Fruit fly (Drosophila melanogaster): ENCODE measurements around the gene CG9853.

- TF ChIP-seq fd85E (GFP tag; optimal IDR thresholded peaks at IDR 0.05) (no peak), fd59A (GFP tag; optimal IDR thresholded peaks at IDR 0.05) (peak; percentile 7), CG6276 (GFP tag; optimal IDR thresholded peaks at IDR 0.05) (no peak)
Observed at dm6 chr3R:4433441-4434077, 31.7 kb upstream of the CG9853 start, which contains the start of the genes eIF3a and CG1074.
